Fruit fly (Drosophila melanogaster) whole organism, embryonic: ENCODE measurements around the gene mRpL51.

Experiments used
- Ada2b ChIP-seq: fragments of 200-800 bp; sonication (Bioruptor generic); IDR thresholded peaks from 2 replicates; pipeline ENCODE4 v1.3.6; 2022; ENCODE audit warnings: missing biosample characterization, missing genetic modification characterization
- Bteb2 ChIP-seq: fragments of 200-800 bp; sonication (Bioruptor generic); optimal IDR thresholded peaks from 2 replicates; lab custom pipeline; 2016; ENCODE audit warnings: missing biosample characterization, missing genetic modification characterization
- CG10274 ChIP-seq: fragments of 200-800 bp; sonication (Bioruptor generic); optimal IDR thresholded peaks from 3 replicates; lab custom pipeline; 2017; ENCODE audit warnings: missing biosample characterization, mild to moderate bottlenecking, missing genetic modification characterization
- CG10543 ChIP-seq: fragments of 200-800 bp; sonication (Bioruptor generic); optimal IDR thresholded peaks from 3 replicates; lab custom pipeline; 2017; ENCODE audit warnings: missing biosample characterization, mild to moderate bottlenecking, missing genetic modification characterization, moderate library complexity
- CG12236 ChIP-seq: fragments of 200-800 bp; sonication (Bioruptor generic); optimal IDR thresholded peaks from 2 replicates; lab custom pipeline; 2016; ENCODE audit warnings: missing biosample characterization, missing genetic modification characterization
- CG17612 ChIP-seq: fragments of 200-800 bp; sonication (Bioruptor generic); IDR thresholded peaks from 2 replicates; pipeline ENCODE4 v1.3.6; 2022; ENCODE audit warnings: missing biosample characterization, missing genetic modification characterization
- CG1832 ChIP-seq: fragments of 200-800 bp; sonication (Bioruptor generic); optimal IDR thresholded peaks from 2 replicates; lab custom pipeline; 2017; ENCODE audit warnings: missing biosample characterization, mild to moderate bottlenecking, missing genetic modification characterization, inconsistent platforms
- CG18599 ChIP-seq: fragments of 200-800 bp; sonication (Bioruptor generic); optimal IDR thresholded peaks from 3 replicates; lab custom pipeline; 2017; ENCODE audit warnings: missing biosample characterization, missing genetic modification characterization, mild to moderate bottlenecking, moderate library complexity, missing genetic modification reagents
- CG2202 ChIP-seq: fragments of 200-800 bp; sonication (Bioruptor generic); optimal IDR thresholded peaks from 2 replicates; lab custom pipeline; 2018; ENCODE audit warnings: missing biosample characterization, mild to moderate bottlenecking, missing genetic modification characterization
- CG30403 ChIP-seq: fragments of 200-800 bp; sonication (Bioruptor generic); optimal IDR thresholded peaks from 3 replicates; lab custom pipeline; 2016; ENCODE audit warnings: missing biosample characterization, missing genetic modification characterization
- CG31441 ChIP-seq: fragments of 200-800 bp; sonication (Bioruptor generic); IDR thresholded peaks from 2 replicates; pipeline ENCODE4 v1.3.6; 2022; ENCODE audit warnings: missing biosample characterization, missing genetic modification characterization
- CG3163 ChIP-seq: fragments of 200-800 bp; sonication (Bioruptor generic); optimal IDR thresholded peaks from 3 replicates; lab custom pipeline; 2016; ENCODE audit warnings: missing biosample characterization, missing genetic modification characterization
- CG33213 ChIP-seq: fragments of 200-800 bp; sonication (Bioruptor generic); optimal IDR thresholded peaks from 3 replicates; lab custom pipeline; 2016; ENCODE audit warnings: missing biosample characterization, missing genetic modification characterization
- CG34376 ChIP-seq: fragments of 200-800 bp; sonication (Bioruptor generic); optimal IDR thresholded peaks from 2 replicates; lab custom pipeline; 2018; ENCODE audit warnings: missing biosample characterization, mild to moderate bottlenecking, missing genetic modification characterization
- CG3995 ChIP-seq: fragments of 200-800 bp; sonication (Bioruptor generic); optimal IDR thresholded peaks from 3 replicates; lab custom pipeline; 2016; ENCODE audit warnings: missing biosample characterization, missing genetic modification characterization
- CG4854 ChIP-seq: fragments of 200-800 bp; sonication (Bioruptor generic); optimal IDR thresholded peaks from 2 replicates; lab custom pipeline; 2016; ENCODE audit warnings: missing biosample characterization, missing genetic modification characterization, inconsistent platforms
- CG6654 ChIP-seq: fragments of 200-800 bp; sonication (Bioruptor generic); optimal IDR thresholded peaks from 2 replicates; lab custom pipeline; 2017; ENCODE audit warnings: missing biosample characterization, mild to moderate bottlenecking, missing genetic modification characterization
- CG7372 ChIP-seq: fragments of 200-800 bp; sonication (Bioruptor generic); IDR thresholded peaks from 2 replicates; pipeline ENCODE4 v1.3.6; 2022; ENCODE audit warnings: missing biosample characterization, missing genetic modification characterization
- CG7556 ChIP-seq: fragments of 200-800 bp; sonication (Bioruptor generic); optimal IDR thresholded peaks from 2 replicates; lab custom pipeline; 2017; ENCODE audit warnings: missing biosample characterization, mild to moderate bottlenecking, missing genetic modification characterization
- CG8765 ChIP-seq: fragments of 200-800 bp; sonication (Bioruptor generic); IDR thresholded peaks from 2 replicates; pipeline ENCODE4 v1.3.6; 2022; ENCODE audit warnings: missing biosample characterization, missing genetic modification characterization
- Camta ChIP-seq: fragments of 200-800 bp; sonication (Bioruptor generic); optimal IDR thresholded peaks from 2 replicates; lab custom pipeline; 2016; ENCODE audit warnings: missing biosample characterization, missing genetic modification characterization
- Doc2 ChIP-seq: fragments of 200-800 bp; sonication (Bioruptor generic); IDR thresholded peaks from 2 replicates; pipeline ENCODE4 v1.3.6; 2022; ENCODE audit warnings: missing biosample characterization, missing genetic modification characterization
- Dref ChIP-seq: fragments of 200-800 bp; sonication (Bioruptor generic); IDR thresholded peaks from 2 replicates; pipeline ENCODE4 v1.3.6; 2022; ENCODE audit warnings: missing biosample characterization, missing genetic modification characterization
- E2f2 ChIP-seq: fragments of 200-800 bp; sonication (Bioruptor generic); IDR thresholded peaks from 2 replicates; pipeline ENCODE4 v1.3.6; 2022; ENCODE audit warnings: missing biosample characterization, missing genetic modification characterization
- Ets65A ChIP-seq: fragments of 200-800 bp; sonication (Bioruptor generic); peaks from one replicate; lab custom pipeline; 2016; ENCODE audit warnings: missing biosample characterization, missing genetic modification characterization
- H15 ChIP-seq: fragments of 200-800 bp; sonication (Bioruptor generic); IDR thresholded peaks from 3 replicates; pipeline ENCODE4 v1.3.6; 2022; ENCODE audit warnings: missing biosample characterization, missing genetic modification characterization
- Hey ChIP-seq: fragments of 200-800 bp; sonication (Bioruptor generic); optimal IDR thresholded peaks from 3 replicates; lab custom pipeline; 2018; ENCODE audit warnings: missing biosample characterization, mild to moderate bottlenecking, missing genetic modification characterization
- MESR4 ChIP-seq: fragments of 200-800 bp; sonication (Bioruptor generic); optimal IDR thresholded peaks from 2 replicates; lab custom pipeline; 2018; ENCODE audit warnings: missing biosample characterization, mild to moderate bottlenecking, missing genetic modification characterization, moderate library complexity
- Med ChIP-seq: fragments of 200-800 bp; sonication (Bioruptor generic); peaks from one replicate; lab custom pipeline; 2016; ENCODE audit warnings: missing biosample characterization, missing genetic modification characterization, mild to moderate bottlenecking, inconsistent platforms, moderate library complexity
- Meics ChIP-seq: fragments of 200-800 bp; sonication (Bioruptor generic); optimal IDR thresholded peaks from 2 replicates; lab custom pipeline; 2017; ENCODE audit warnings: missing biosample characterization, mild to moderate bottlenecking, missing genetic modification characterization
- Mes4 ChIP-seq: fragments of 200-800 bp; sonication (Bioruptor generic); optimal IDR thresholded peaks from 2 replicates; lab custom pipeline; 2016; ENCODE audit warnings: missing biosample characterization, missing genetic modification characterization
- Mrtf ChIP-seq: fragments of 200-800 bp; sonication (Bioruptor generic); IDR thresholded peaks from 3 replicates; pipeline ENCODE4 v1.3.6; 2022; ENCODE audit warnings: missing biosample characterization, missing genetic modification characterization
- Myb ChIP-seq: fragments of 200-800 bp; sonication (Bioruptor generic); optimal IDR thresholded peaks from 2 replicates; lab custom pipeline; 2016; ENCODE audit warnings: missing biosample characterization, missing genetic modification characterization
- Oli ChIP-seq: fragments of 200-800 bp; sonication (Bioruptor generic); optimal IDR thresholded peaks from 2 replicates; lab custom pipeline; 2018; ENCODE audit warnings: missing biosample characterization, mild to moderate bottlenecking, missing genetic modification characterization, moderate library complexity
- Xbp1 ChIP-seq: fragments of 200-800 bp; sonication (Bioruptor generic); optimal IDR thresholded peaks from 3 replicates; lab custom pipeline; 2016; ENCODE audit warnings: missing biosample characterization, mild to moderate bottlenecking, missing genetic modification characterization
- ab ChIP-seq: fragments of 200-800 bp; sonication (Bioruptor generic); optimal IDR thresholded peaks from 2 replicates; lab custom pipeline; 2016; ENCODE audit warnings: missing biosample characterization, missing genetic modification characterization
- ac ChIP-seq: fragments of 200-800 bp; sonication (Bioruptor generic); optimal IDR thresholded peaks from 3 replicates; lab custom pipeline; 2017; ENCODE audit warnings: missing biosample characterization, mild to moderate bottlenecking, missing genetic modification characterization
- ap ChIP-seq: fragments of 200-800 bp; sonication (Bioruptor generic); IDR thresholded peaks from 2 replicates; pipeline ENCODE4 v1.3.6; 2022; ENCODE audit warnings: missing biosample characterization, missing genetic modification characterization
- chinmo ChIP-seq: fragments of 200-800 bp; sonication (Bioruptor generic); IDR thresholded peaks from 4 replicates; pipeline ENCODE4 v1.3.6; 2022; ENCODE audit warnings: missing biosample characterization, missing genetic modification characterization; ENCODE audit not compliant: partially characterized antibody
- ems ChIP-seq: fragments of 200-800 bp; sonication (Bioruptor generic); optimal IDR thresholded peaks from 3 replicates; lab custom pipeline; 2016; ENCODE audit warnings: missing biosample characterization, missing genetic modification characterization
- mam ChIP-seq: fragments of 200-800 bp; sonication (Bioruptor generic); optimal IDR thresholded peaks from 3 replicates; lab custom pipeline; 2016; ENCODE audit warnings: missing biosample characterization, missing genetic modification characterization
- nau ChIP-seq: fragments of 200-800 bp; sonication (Bioruptor generic); optimal IDR thresholded peaks from 3 replicates; lab custom pipeline; 2017; ENCODE audit warnings: missing biosample characterization, mild to moderate bottlenecking, missing genetic modification characterization, missing genetic modification reagents
- odd ChIP-seq: fragments of 200-800 bp; sonication (Bioruptor generic); optimal IDR thresholded peaks from 2 replicates; lab custom pipeline; 2017; ENCODE audit warnings: missing biosample characterization, mild to moderate bottlenecking, missing genetic modification characterization
- pho ChIP-seq: fragments of 200-800 bp; sonication (Bioruptor generic); optimal IDR thresholded peaks from 2 replicates; lab custom pipeline; 2016; ENCODE audit warnings: missing biosample characterization, missing genetic modification characterization
- prd ChIP-seq, 3 experiments: fragments of >200 bp in 2 of 3; fragments of 200-800 bp in 1 of 3; sonication (Bioruptor generic) in 1 of 3; optimal IDR thresholded peaks in 2 of 3; IDR thresholded peaks in 1 of 3; 2 replicates in 2 of 3; 3 replicates in 1 of 3; pipeline versions ENCODE4 v1.3.6 to Lab custom; 2017 to 2022; ENCODE audit warnings: missing biosample characterization in 1 of 3, missing genetic modification characterization in 1 of 3
- pzg ChIP-seq: fragments of 200-800 bp; sonication (Bioruptor generic); optimal IDR thresholded peaks from 3 replicates; lab custom pipeline; 2018; ENCODE audit warnings: missing biosample characterization, mild to moderate bottlenecking, missing genetic modification characterization, moderate library complexity
- ro ChIP-seq: fragments of 200-800 bp; sonication (Bioruptor generic); IDR thresholded peaks from 2 replicates; pipeline ENCODE4 v1.3.6; 2022; ENCODE audit warnings: missing biosample characterization, missing genetic modification characterization
- scrt ChIP-seq: fragments of 200-800 bp; sonication (Bioruptor generic); optimal IDR thresholded peaks from 2 replicates; lab custom pipeline; 2018; ENCODE audit warnings: missing biosample characterization, mild to moderate bottlenecking, missing genetic modification characterization, moderate library complexity
- sens-2 ChIP-seq: fragments of 200-800 bp; sonication (Bioruptor generic); IDR thresholded peaks from 2 replicates; pipeline ENCODE4 v1.3.6; 2022; ENCODE audit warnings: missing biosample characterization, missing genetic modification characterization
- usp ChIP-seq: fragments of >200 bp; optimal IDR thresholded peaks from 2 replicates; lab custom pipeline; 2017; ENCODE audit warnings: missing biosample characterization, missing genetic modification characterization

Gene mRpL51

dm6 chr2L:8553789-8554626 is 36.8 kb upstream of the mRpL51 start (continued):
- TF ChIP-seq CG18599 (GFP tag; lab: Kevin White, UChicago) (peak; percentile 67), CG12236 (peak; percentile 48), Camta (GFP tag; lab: Kevin White, UChicago) (peak; percentile 65), Oli (tag; lab: Kevin White, UChicago) (peak; percentile 60), H15 (GFP tag; lab: Robert Waterston, UW) (no peak), Doc2 (GFP tag; lab: Robert Waterston, UW) (no peak), chinmo (GFP tag; lab: Robert Waterston, UW) (0 out of 4 replicates have a peak, but pooled peaks have one; percentile 79), mam (GFP tag; lab: Kevin White, UChicago) (peak; percentile 14), CG6654 (GFP tag; lab: Kevin White, UChicago) (no peak), Ets65A (GFP tag; lab: Kevin White, UChicago) (peak; percentile 85), Bteb2 (GFP tag; lab: Kevin White, UChicago) (peak; percentile 22), nau (no peak), scrt (no peak), odd (GFP tag; lab: Kevin White, UChicago) (peak; percentile 26), Med (GFP tag; lab: Kevin White, UChicago) (peak; percentile 85), CG3995 (GFP tag; lab: Kevin White, UChicago) (no peak), Hey (tag; lab: Kevin White, UChicago) (peak; percentile 23), Ada2b (GFP tag; lab: Robert Waterston, UW) (no peak), ro (GFP tag; lab: Robert Waterston, UW) (no peak), E2f2 (GFP tag; lab: Robert Waterston, UW) (no peak), Xbp1 (GFP tag; lab: Kevin White, UChicago) (peak; percentile 32), CG3163 (GFP tag; lab: Kevin White, UChicago) (peak; percentile 35), ems (GFP tag; lab: Kevin White, UChicago) (no peak), ac (GFP tag; lab: Kevin White, UChicago) (no peak), sens-2 (no peak), CG10543 (no peak), CG17612 (GFP tag; lab: Robert Waterston, UW) (no peak), CG34376 (GFP tag; lab: Kevin White, UChicago) (no peak), CG31441 (GFP tag; lab: Robert Waterston, UW) (peak; percentile 40; the same call in 1 of the 2 replicates), CG8765 (no peak), prd (optimal IDR thresholded peaks at IDR 0.05; lab: Kevin White, UChicago) (no peak), prd (GFP tag; IDR thresholded peaks at IDR 0.05; lab: Robert Waterston, UW) (peak; percentile 53; the same call in 1 of the 3 replicates), Mrtf (GFP tag; lab: Robert Waterston, UW) (no peak), usp (GFP tag; lab: Kevin White, UChicago) (no peak), Myb (GFP tag; lab: Kevin White, UChicago) (peak; percentile 32), MESR4 (GFP tag; lab: Kevin White, UChicago) (no peak), pzg (no peak), CG4854 (no peak), CG7372 (GFP tag; lab: Robert Waterston, UW) (no peak), pho (GFP tag; lab: Kevin White, UChicago) (peak; percentile 38), Mes4 (GFP tag; lab: Kevin White, UChicago) (peak; percentile 35), CG33213 (no peak), Meics (peak; percentile 31), CG10274 (no peak), ab (GFP tag; lab: Kevin White, UChicago) (no peak), CG7556 (GFP tag; lab: Kevin White, UChicago) (peak; percentile 61), Dref (GFP tag; lab: Robert Waterston, UW) (no peak), CG1832 (GFP tag; lab: Kevin White, UChicago) (no peak), CG2202 (peak; percentile 64), ap (GFP tag; lab: Robert Waterston, UW) (no peak), CG30403 (GFP tag; lab: Kevin White, UChicago) (peak; percentile 5)
